Worm (Caenorhabditis elegans) whole organism, L4 larva: ENCODE data around the gene cpsf-3.

Experiments
- F26F4.8 ChIP-seq: fragments of 200-800 bp; sonication (Bioruptor generic); conservative IDR thresholded peaks from 2 replicates; pipeline ENCODE4 v1.3.6; 2022; ENCODE audit warnings: missing genetic modification characterization, missing compliant biosample characterization
- F44E2.7 ChIP-seq: fragments of 200-800 bp; sonication (Bioruptor generic); IDR thresholded peaks from 2 replicates; pipeline ENCODE4 v2.1.2; 2022; ENCODE audit warnings: missing genetic modification characterization, missing compliant biosample characterization
- T20F7.1 ChIP-seq: fragments of 200-800 bp; sonication (Bioruptor generic); optimal IDR thresholded peaks from 2 replicates; lab custom pipeline; 2018; ENCODE audit warnings: mild to moderate bottlenecking, missing genetic modification characterization, missing compliant biosample characterization
- Y75B8A.6 ChIP-seq: fragments of 200-800 bp; sonication (Bioruptor generic); IDR thresholded peaks from 2 replicates; pipeline ENCODE4 v1.3.6; 2022; ENCODE audit warnings: missing genetic modification reagents, missing genetic modification characterization, missing compliant biosample characterization
- ZK546.5 ChIP-seq, 2 experiments: sonication (generic microtip); optimal IDR thresholded peaks; 2 replicates each; lab custom pipeline; 2017; ENCODE audit warnings: missing biosample characterization in 2 of 2, missing genetic modification characterization in 2 of 2
- aha-1 ChIP-seq: fragments of 150-350 bp; peaks from one replicate; lab custom pipeline; 2014; ENCODE audit warnings: missing biosample characterization, missing genetic modification characterization
- ama-1 ChIP-seq: fragments of 150-350 bp; optimal IDR thresholded peaks from 2 replicates; lab custom pipeline; 2014; ENCODE audit warnings: inconsistent platforms, mixed read lengths
- daf-12 ChIP-seq: fragments of 150-350 bp; optimal IDR thresholded peaks from 2 replicates; lab custom pipeline; 2014; ENCODE audit warnings: missing biosample characterization, missing genetic modification reagents, missing genetic modification characterization
- daf-16 ChIP-seq, 3 experiments: sonication (generic microtip); optimal IDR thresholded peaks; 2 replicates each; lab custom pipeline; 2016 to 2017; ENCODE audit warnings: missing genetic modification characterization in 3 of 3, missing genetic modification reagents in 3 of 3, mild to moderate bottlenecking in 2 of 3, missing compliant biosample characterization in 2 of 3, missing biosample characterization in 1 of 3, moderate library complexity in 1 of 3
- dmd-8 ChIP-seq: fragments of 200-800 bp; sonication (Bioruptor generic); IDR thresholded peaks from 2 replicates; pipeline ENCODE4 v1.3.6; 2022; ENCODE audit warnings: missing genetic modification characterization, missing compliant biosample characterization
- dmd-9 ChIP-seq: fragments of 200-800 bp; sonication (Bioruptor generic); IDR thresholded peaks from 2 replicates; pipeline ENCODE4 v1.3.6; 2022; ENCODE audit warnings: missing genetic modification reagents, missing genetic modification characterization, missing compliant biosample characterization
- dve-1 ChIP-seq: sonication (generic microtip); optimal IDR thresholded peaks from 2 replicates; lab custom pipeline; 2017; ENCODE audit warnings: antibody characterized with exemption, mild to moderate bottlenecking, missing genetic modification characterization, missing compliant biosample characterization; ENCODE audit not compliant: insufficient read depth
- egl-27 ChIP-seq: sonication (generic microtip); optimal IDR thresholded peaks from 3 replicates; lab custom pipeline; 2017; ENCODE audit warnings: missing biosample characterization, missing genetic modification reagents, missing genetic modification characterization
- egl-43 ChIP-seq: fragments of 200-800 bp; sonication (Bioruptor generic); IDR thresholded peaks from 2 replicates; pipeline ENCODE4 v1.3.6; 2022; ENCODE audit warnings: missing genetic modification reagents, missing genetic modification characterization, missing compliant biosample characterization
- gei-8 ChIP-seq: fragments of 200-800 bp; sonication (Bioruptor generic); optimal IDR thresholded peaks from 2 replicates; lab custom pipeline; 2018; ENCODE audit warnings: mild to moderate bottlenecking, missing genetic modification characterization, missing compliant biosample characterization
- hif-1 ChIP-seq, 2 experiments: sonication (generic microtip); optimal IDR thresholded peaks; 2 replicates each; lab custom pipeline; 2016 to 2017; ENCODE audit warnings: missing compliant biosample characterization in 2 of 2, missing genetic modification characterization in 2 of 2, missing genetic modification reagents in 2 of 2, missing genotype in 2 of 2, mild to moderate bottlenecking in 1 of 2
- hlh-11 ChIP-seq: fragments of 200-800 bp; sonication (Bioruptor generic); optimal IDR thresholded peaks from 2 replicates; lab custom pipeline; 2018; ENCODE audit warnings: mild to moderate bottlenecking, missing genetic modification characterization, missing compliant biosample characterization
- lin-13 ChIP-seq: fragments of 150-350 bp; optimal IDR thresholded peaks from 2 replicates; lab custom pipeline; 2014; ENCODE audit warnings: missing biosample characterization, missing genetic modification reagents, missing genetic modification characterization
- lin-15B ChIP-seq: fragments of 150-350 bp; sonication (generic microtip); optimal IDR thresholded peaks from 3 replicates; lab custom pipeline; 2014; ENCODE audit warnings: missing biosample characterization, missing genetic modification characterization
- lin-38 ChIP-seq: fragments of 200-800 bp; sonication (Bioruptor generic); IDR thresholded peaks from 2 replicates; pipeline ENCODE4 v1.3.6; 2022; ENCODE audit warnings: missing genetic modification reagents, missing genetic modification characterization, missing compliant biosample characterization
- lin-39 ChIP-seq: fragments of 150-350 bp; optimal IDR thresholded peaks from 2 replicates; lab custom pipeline; 2014; ENCODE audit warnings: missing biosample characterization, missing genetic modification reagents, missing genetic modification characterization
- madf-5 ChIP-seq, 2 experiments: fragments of 200-800 bp; sonication (Bioruptor generic); IDR thresholded peaks; 2 replicates each; pipeline ENCODE4 v1.3.6; 2022; ENCODE audit warnings: missing compliant biosample characterization in 2 of 2, missing genetic modification characterization in 2 of 2
- mdt-29 ChIP-seq: fragments of 200-800 bp; sonication (Bioruptor generic); IDR thresholded peaks from 2 replicates; pipeline ENCODE4 v1.3.6; 2022; ENCODE audit warnings: missing genetic modification reagents, missing genetic modification characterization, missing compliant biosample characterization
- mep-1 ChIP-seq: fragments of 150-350 bp; sonication (generic microtip); optimal IDR thresholded peaks from 3 replicates; lab custom pipeline; 2014; ENCODE audit warnings: missing biosample characterization, missing genetic modification characterization
- mes-2 ChIP-seq: sonication (generic microtip); optimal IDR thresholded peaks from 2 replicates; lab custom pipeline; 2016; ENCODE audit warnings: missing genotype, mild to moderate bottlenecking, missing genetic modification characterization, missing compliant biosample characterization; ENCODE audit not compliant: poor library complexity, severe bottlenecking
- mxl-2 ChIP-seq: fragments of 200-800 bp; sonication (Bioruptor generic); conservative IDR thresholded peaks from 2 replicates; pipeline ENCODE4 v1.3.6; 2022; ENCODE audit warnings: missing genetic modification reagents, missing genetic modification characterization, missing compliant biosample characterization
- mxl-3 ChIP-seq: fragments of 200-800 bp; sonication (Bioruptor generic); optimal IDR thresholded peaks from 2 replicates; lab custom pipeline; 2018; ENCODE audit warnings: mild to moderate bottlenecking, missing genetic modification characterization, missing compliant biosample characterization
- nhr-237 ChIP-seq: sonication (generic microtip); optimal IDR thresholded peaks from 2 replicates; lab custom pipeline; 2017; ENCODE audit warnings: missing biosample characterization, missing genetic modification characterization
- nhr-28 ChIP-seq: fragments of 150-350 bp; optimal IDR thresholded peaks from 2 replicates; lab custom pipeline; 2014; ENCODE audit warnings: missing biosample characterization, missing genetic modification characterization
- nhr-41 ChIP-seq: fragments of 200-800 bp; sonication (Bioruptor generic); IDR thresholded peaks from 2 replicates; pipeline ENCODE4 v1.3.6; 2022; ENCODE audit warnings: missing genetic modification reagents, missing genetic modification characterization, missing compliant biosample characterization
- nhr-42 ChIP-seq: fragments of 200-800 bp; sonication (Bioruptor generic); IDR thresholded peaks from 2 replicates; pipeline ENCODE4 v1.3.6; 2022; ENCODE audit warnings: missing genetic modification characterization, missing compliant biosample characterization
- pha-4 ChIP-seq, 2 experiments: fragments of 150-350 bp in 1 of 2; fragments of 200-800 bp in 1 of 2; sonication (Bioruptor generic) in 1 of 2; IDR thresholded peaks in 1 of 2; optimal IDR thresholded peaks in 1 of 2; 2 replicates each; pipeline versions ENCODE4 v1.3.6 to Lab custom; 2014 to 2022; ENCODE audit warnings: missing genetic modification characterization in 2 of 2, missing genetic modification reagents in 2 of 2, missing biosample characterization in 1 of 2, missing compliant biosample characterization in 1 of 2
- pqm-1 ChIP-seq: sonication (generic microtip); optimal IDR thresholded peaks from 2 replicates; lab custom pipeline; 2017; ENCODE audit warnings: missing biosample characterization, missing genetic modification characterization
- rbr-2 ChIP-seq: sonication (generic microtip); optimal IDR thresholded peaks from 2 replicates; lab custom pipeline; 2016; ENCODE audit warnings: missing genotype, missing genetic modification characterization, missing compliant biosample characterization
- set-16 ChIP-seq: fragments of 200-800 bp; sonication (Bioruptor generic); IDR thresholded peaks from 2 replicates; pipeline ENCODE4 v1.3.6; 2022; ENCODE audit warnings: missing genetic modification reagents, missing genetic modification characterization, missing compliant biosample characterization
- skn-1 ChIP-seq: fragments of 150-350 bp; optimal IDR thresholded peaks from 2 replicates; lab custom pipeline; 2014; ENCODE audit warnings: missing biosample characterization, missing genetic modification characterization
- snpc-4 ChIP-seq: fragments of 150-350 bp; optimal IDR thresholded peaks from 2 replicates; lab custom pipeline; 2014; ENCODE audit warnings: missing biosample characterization, missing genetic modification characterization
- spr-3 ChIP-seq: fragments of 200-800 bp; sonication (Bioruptor generic); optimal IDR thresholded peaks from 2 replicates; lab custom pipeline; 2018; ENCODE audit warnings: mild to moderate bottlenecking, missing genetic modification characterization, missing compliant biosample characterization
- unc-130 ChIP-seq: sonication (generic microtip); optimal IDR thresholded peaks from 2 replicates; lab custom pipeline; 2016; ENCODE audit warnings: missing genetic modification reagents, missing genetic modification characterization, missing compliant biosample characterization
- unc-62 ChIP-seq, 3 experiments: fragments of 150-350 bp in 1 of 3; sonication (generic microtip); optimal IDR thresholded peaks in 2 of 3; peaks in 1 of 3; 1 replicate in 1 of 3; 2 replicates in 2 of 3; lab custom pipeline; 2014 to 2017; ENCODE audit warnings: missing biosample characterization in 3 of 3, missing genetic modification characterization in 3 of 3, missing genetic modification reagents in 3 of 3, missing genotype in 1 of 3
- zag-1 ChIP-seq: fragments of 150-350 bp; optimal IDR thresholded peaks from 2 replicates; lab custom pipeline; 2014; ENCODE audit warnings: missing biosample characterization, missing genetic modification characterization
- zfp-3 ChIP-seq: fragments of 200-800 bp; sonication (Bioruptor generic); conservative IDR thresholded peaks from 2 replicates; pipeline ENCODE4 v1.3.6; 2022; ENCODE audit warnings: missing genetic modification reagents, missing genetic modification characterization, missing compliant biosample characterization
- zip-11 ChIP-seq: fragments of 200-800 bp; sonication (Bioruptor generic); IDR thresholded peaks from 2 replicates; pipeline ENCODE4 v1.3.6; 2022; ENCODE audit warnings: missing genetic modification characterization, missing compliant biosample characterization

cpsf-3 gene

DNA sequence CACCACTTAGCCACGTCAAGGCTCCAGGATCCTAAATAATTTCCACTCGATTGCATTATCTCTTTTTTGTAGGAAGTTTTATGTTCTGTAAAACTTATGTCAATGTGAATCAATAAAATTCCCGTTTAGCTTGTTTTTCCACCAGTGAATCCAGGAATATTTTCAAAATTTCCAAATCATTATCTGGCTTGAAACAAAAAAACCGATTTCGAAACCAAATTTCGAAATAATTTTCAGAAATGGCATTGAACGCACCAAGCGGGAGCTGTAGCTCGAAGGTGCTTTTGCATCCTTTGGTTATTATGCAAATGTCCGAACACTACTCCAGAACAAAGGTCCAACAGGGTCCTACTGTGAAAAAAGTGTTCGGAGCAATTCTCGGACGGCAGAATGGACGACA lies 17.9 kb upstream of the cpsf-3 start, which contains the start of gene csn-6:
TSS of gene csn-6 (plus strand) at position 234 of the 400 bp plus-strand sequence.
- peak; percentile 51 for TF ChIP-seq ama-1 (lab: Kevin White, UChicago)
- peak; percentile 73 for TF ChIP-seq aha-1
- no peak for TF ChIP-seq egl-27 (tag; lab: Kevin White, UChicago)
- TF ChIP-seq gei-8: no peak
- TF ChIP-seq mes-2 (tag; lab: Kevin White, UChicago): peak; percentile 24
- peak; percentile 49 for TF ChIP-seq lin-38 (GFP tag; lab: Robert Waterston, UW)

DNA sequence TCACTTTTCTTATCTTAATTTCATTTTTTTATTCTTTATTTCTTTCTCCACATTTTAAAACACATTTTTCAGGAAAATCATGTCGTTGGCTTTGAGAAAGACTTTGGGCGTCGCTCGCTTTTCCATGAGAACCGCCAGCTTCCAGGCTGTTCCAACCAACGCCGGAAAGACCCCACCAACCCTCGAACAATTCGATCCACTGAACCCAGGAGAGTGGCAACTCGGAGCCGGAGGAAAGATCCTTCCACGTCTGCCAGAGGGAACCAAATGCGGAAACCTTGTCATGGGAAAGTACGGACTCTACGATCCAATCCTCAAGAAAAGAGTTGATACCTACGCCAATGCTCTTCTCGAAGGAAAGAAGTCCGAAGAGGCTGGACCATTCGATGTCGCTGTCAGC lies 17.4 kb upstream of the cpsf-3 start, which contains the start of gene kdp-1:
TSS of gene kdp-1 (plus strand) at position 80 of the 400 bp plus-strand sequence.
- peak; percentile 69 for TF ChIP-seq ama-1 (lab: Kevin White, UChicago)
- 0 out of 2 replicates have a peak, but pooled peaks have one; percentile 15 for TF ChIP-seq mdt-29 (GFP tag; lab: Robert Waterston, UW)
- no peak for TF ChIP-seq lin-39 (tag; lab: Kevin White, UChicago)
- 0 out of 2 replicates have a peak, but pooled peaks have one; percentile 27 for TF ChIP-seq dmd-9 (GFP tag; lab: Robert Waterston, UW)
- peak; percentile 58 for TF ChIP-seq lin-38 (GFP tag; lab: Robert Waterston, UW)
- peak; percentile 74 for TF ChIP-seq set-16 (GFP tag; lab: Robert Waterston, UW)
- TF ChIP-seq zag-1 (tag; lab: Kevin White, UChicago): no peak
- TF ChIP-seq pha-4 (GFP tag; IDR thresholded peaks at IDR 0.05; lab: Robert Waterston, UW): peak; percentile 34; the same call in 1 of the 2 replicates
- no peak for TF ChIP-seq pha-4 (tag; optimal IDR thresholded peaks at IDR 0.05; lab: Kevin White, UChicago)

DNA sequence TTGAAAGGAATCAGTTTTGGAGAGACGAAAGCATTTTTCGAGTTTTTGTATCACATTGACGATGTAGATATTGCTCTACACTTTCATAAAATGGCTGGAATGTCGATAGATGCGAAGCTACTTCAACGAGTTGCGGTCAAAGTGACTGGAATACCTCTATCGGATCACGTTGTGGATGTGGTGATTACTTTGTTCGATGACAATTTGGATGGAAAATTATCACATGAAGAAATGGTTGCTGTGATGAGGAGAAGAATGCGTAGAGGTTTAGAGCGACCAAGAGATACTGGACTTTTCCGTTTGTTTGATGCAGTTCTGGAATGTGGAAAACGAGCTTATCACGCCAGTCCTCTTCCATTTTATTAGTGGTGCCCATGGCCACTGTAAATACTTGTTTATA lies 17.0 kb upstream of the cpsf-3 start:
- TF ChIP-seq F44E2.7 (GFP tag; lab: Robert Waterston, UW) (no peak), nhr-28 (no peak), aha-1 (peak; percentile 55), unc-62 (GFP tag; optimal IDR thresholded peaks at IDR 0.05 in 1 of 2; lab: Kevin White, UChicago) (peak in 1 of 2 experiments; percentile 85), unc-62 (tag; optimal IDR thresholded peaks at IDR 0.05; lab: Kevin White, UChicago) (no peak)

DNA sequence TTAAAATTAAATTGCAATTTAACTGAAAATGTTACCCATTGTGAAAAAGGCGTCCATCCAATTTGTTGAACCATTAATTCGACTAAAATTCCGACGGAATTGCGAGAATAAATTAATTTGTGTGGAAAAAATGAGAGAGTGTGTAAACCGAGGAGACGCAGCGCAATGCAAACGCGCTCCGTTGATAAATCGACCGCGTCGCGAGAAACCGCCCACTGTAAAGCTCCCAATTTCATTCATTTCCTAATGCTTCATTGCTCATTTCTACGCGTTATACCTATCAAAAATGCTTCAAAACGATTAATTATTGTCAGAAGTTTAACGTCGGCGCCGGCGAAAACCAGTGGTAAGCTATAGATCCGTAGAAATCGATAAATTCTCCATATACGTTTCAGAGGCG lies 15.1 kb upstream of the cpsf-3 start, which contains the start of the genes Y67H2A.2 and micu-1:
TSS of gene Y67H2A.2 (minus strand) at position 74 of the 400 bp plus-strand sequence.
TSS of gene micu-1 (plus strand) at position 181 of the 400 bp plus-strand sequence.
- TF ChIP-seq T20F7.1 (GFP tag; lab: Kevin White, UChicago): no peak
- TF ChIP-seq daf-12 (tag; lab: Kevin White, UChicago): no peak
- TF ChIP-seq lin-15B: no peak
- TF ChIP-seq nhr-42 (GFP tag; lab: Robert Waterston, UW): no peak
- peak; percentile 31 for TF ChIP-seq dve-1 (tag; lab: Kevin White, UChicago)
- no peak for TF ChIP-seq ama-1 (lab: Kevin White, UChicago)
- TF ChIP-seq skn-1 (tag; lab: Kevin White, UChicago): no peak
- TF ChIP-seq nhr-41 (GFP tag; lab: Robert Waterston, UW): no peak
- no peak for TF ChIP-seq snpc-4 (tag; lab: Kevin White, UChicago)
- TF ChIP-seq zip-11 (GFP tag; lab: Robert Waterston, UW): no peak
- peak; percentile 0 for TF ChIP-seq lin-13 (GFP tag; lab: Kevin White, UChicago)
- TF ChIP-seq mdt-29 (GFP tag; lab: Robert Waterston, UW): no peak
- peak; percentile 99 for TF ChIP-seq lin-38 (GFP tag; lab: Robert Waterston, UW)
- peak; percentile 38 for TF ChIP-seq mxl-3 (GFP tag; lab: Kevin White, UChicago)
- peak; percentile 49 for TF ChIP-seq hlh-11 (tag; lab: Kevin White, UChicago)
- TF ChIP-seq ZK546.5 (tag; optimal IDR thresholded peaks at IDR 0.05; lab: Kevin White, UChicago): no peak
- peak; percentile 25; the same call in 1 of the 2 replicates for TF ChIP-seq zfp-3 (GFP tag; lab: Robert Waterston, UW)
- no peak for TF ChIP-seq madf-5 (GFP tag; IDR thresholded peaks at IDR 0.05; lab: Robert Waterston, UW)
- TF ChIP-seq mxl-2: no peak
- no peak for TF ChIP-seq dmd-9 (GFP tag; lab: Robert Waterston, UW)
- no peak for TF ChIP-seq F26F4.8 (GFP tag; lab: Robert Waterston, UW)
- TF ChIP-seq unc-130: peak; percentile 11
- TF ChIP-seq mep-1 (tag; lab: Kevin White, UChicago): peak; percentile 57
- peak; percentile 41 for TF ChIP-seq spr-3 (GFP tag; lab: Kevin White, UChicago)
- no peak for TF ChIP-seq dmd-8
- no peak for TF ChIP-seq egl-43
- TF ChIP-seq nhr-237 (tag; lab: Kevin White, UChicago): no peak
- TF ChIP-seq daf-16 (GFP tag; optimal IDR thresholded peaks at IDR 0.05; lab: Kevin White, UChicago): no peak
- peak; percentile 20 for TF ChIP-seq daf-16 (tag; optimal IDR thresholded peaks at IDR 0.05; lab: Kevin White, UChicago)
- TF ChIP-seq rbr-2 (tag; lab: Kevin White, UChicago): peak; percentile 60
- no peak for TF ChIP-seq pqm-1 (tag; lab: Kevin White, UChicago)
- no peak for TF ChIP-seq zag-1 (tag; lab: Kevin White, UChicago)
- no peak for TF ChIP-seq Y75B8A.6
- TF ChIP-seq hif-1 (tag; optimal IDR thresholded peaks at IDR 0.05; lab: Kevin White, UChicago): peak in 1 of 2 experiments; percentile 29
